Worm (Caenorhabditis elegans): ENCODE results near the gene R09D1.13.

- TF ChIP-seq jun-1 (tag; optimal IDR thresholded peaks at IDR 0.05) (no peak), ztf-11 (tag; optimal IDR thresholded peaks at IDR 0.05) (no peak), pqm-1 (tag; optimal IDR thresholded peaks at IDR 0.05) (no peak)
These were observed 7.0 kb downstream of the R09D1.13 start, which contains the start of gene chil-13 for ce11 chrII:9438227-9438626.

All from whole organism, L3 larva.